Fruit fly (Drosophila melanogaster) whole organism, embryonic: ENCODE measurements around the gene Rpn1.

Source experiments
- Atf3 ChIP-seq: fragments of 200-800 bp; sonication (Bioruptor generic); optimal IDR thresholded peaks from 3 replicates; lab custom pipeline; 2016; ENCODE audit warnings: missing biosample characterization, missing genetic modification characterization
- B-H1 ChIP-seq: fragments of 200-800 bp; sonication (Bioruptor generic); IDR thresholded peaks from 3 replicates; pipeline ENCODE4 v1.3.6; 2022; ENCODE audit warnings: missing biosample characterization, missing genetic modification characterization
- CG10654 ChIP-seq: fragments of 200-800 bp; sonication (Bioruptor generic); optimal IDR thresholded peaks from 2 replicates; lab custom pipeline; 2016; ENCODE audit warnings: missing biosample characterization, missing genetic modification characterization
- CG11456 ChIP-seq: fragments of 200-800 bp; sonication (Bioruptor generic); IDR thresholded peaks from 3 replicates; pipeline ENCODE4 v1.3.6; 2022; ENCODE audit warnings: missing biosample characterization, missing genetic modification characterization
- CG12299 ChIP-seq: fragments of 200-800 bp; sonication (Bioruptor generic); optimal IDR thresholded peaks from 2 replicates; lab custom pipeline; 2018; ENCODE audit warnings: missing biosample characterization, mild to moderate bottlenecking, missing genetic modification characterization
- CG12391 ChIP-seq: fragments of 200-800 bp; sonication (Bioruptor generic); optimal IDR thresholded peaks from 3 replicates; lab custom pipeline; 2018; ENCODE audit warnings: missing biosample characterization, mild to moderate bottlenecking, missing genetic modification characterization, moderate library complexity
- CG12744 ChIP-seq: fragments of 200-800 bp; sonication (Bioruptor generic); optimal IDR thresholded peaks from 2 replicates; lab custom pipeline; 2016; ENCODE audit warnings: missing biosample characterization, missing genetic modification characterization
- CG13287 ChIP-seq: fragments of 200-800 bp; sonication (Bioruptor generic); IDR thresholded peaks from 2 replicates; pipeline ENCODE4 v1.3.6; 2022; ENCODE audit warnings: missing biosample characterization, missing genetic modification characterization; ENCODE audit not compliant: partially characterized antibody
- CG14667 ChIP-seq: fragments of 200-800 bp; sonication (Bioruptor generic); IDR thresholded peaks from 2 replicates; pipeline ENCODE4 v1.3.6; 2022; ENCODE audit warnings: missing biosample characterization, missing genetic modification characterization
- CG14710 ChIP-seq: fragments of 200-800 bp; sonication (Bioruptor generic); optimal IDR thresholded peaks from 3 replicates; lab custom pipeline; 2019; ENCODE audit warnings: missing biosample characterization, mild to moderate bottlenecking, missing genetic modification characterization, moderate library complexity
- CG14860 ChIP-seq: fragments of 200-800 bp; sonication (Bioruptor generic); IDR thresholded peaks from 3 replicates; pipeline ENCODE4 v1.3.6; 2022; ENCODE audit warnings: missing biosample characterization, missing genetic modification characterization; ENCODE audit not compliant: partially characterized antibody
- CG16779 ChIP-seq: fragments of 200-800 bp; sonication (Bioruptor generic); IDR thresholded peaks from 2 replicates; pipeline ENCODE4 v1.3.6; 2022; ENCODE audit warnings: missing biosample characterization, missing genetic modification characterization
- CG17612 ChIP-seq: fragments of 200-800 bp; sonication (Bioruptor generic); IDR thresholded peaks from 2 replicates; pipeline ENCODE4 v1.3.6; 2022; ENCODE audit warnings: missing biosample characterization, missing genetic modification characterization
- CG2120 ChIP-seq: fragments of 200-800 bp; sonication (Bioruptor generic); optimal IDR thresholded peaks from 3 replicates; lab custom pipeline; 2016; ENCODE audit warnings: missing biosample characterization, missing genetic modification characterization
- CG3838 ChIP-seq: fragments of 200-800 bp; sonication (Bioruptor generic); optimal IDR thresholded peaks from 3 replicates; lab custom pipeline; 2016; ENCODE audit warnings: missing biosample characterization, missing genetic modification characterization
- CG42726 ChIP-seq: fragments of 200-800 bp; sonication (Bioruptor generic); IDR thresholded peaks from 2 replicates; pipeline ENCODE4 v1.3.6; 2022; ENCODE audit warnings: missing biosample characterization, missing genetic modification characterization; ENCODE audit not compliant: partially characterized antibody
- CG4404 ChIP-seq: fragments of 200-800 bp; sonication (Bioruptor generic); IDR thresholded peaks from 2 replicates; pipeline ENCODE4 v1.3.6; 2022; ENCODE audit warnings: missing biosample characterization, missing genetic modification characterization
- CG4854 ChIP-seq: fragments of 200-800 bp; sonication (Bioruptor generic); optimal IDR thresholded peaks from 2 replicates; lab custom pipeline; 2016; ENCODE audit warnings: missing biosample characterization, missing genetic modification characterization, inconsistent platforms
- CG9215 ChIP-seq: fragments of 200-800 bp; sonication (Bioruptor generic); IDR thresholded peaks from 2 replicates; pipeline ENCODE4 v1.3.6; 2022; ENCODE audit warnings: missing biosample characterization, missing genetic modification characterization
- CG9437 ChIP-seq: fragments of 200-800 bp; sonication (Bioruptor generic); optimal IDR thresholded peaks from 2 replicates; lab custom pipeline; 2018; ENCODE audit warnings: missing biosample characterization, mild to moderate bottlenecking, missing genetic modification characterization
- Chrac-16 ChIP-seq: fragments of 200-800 bp; sonication (Bioruptor generic); optimal IDR thresholded peaks from 3 replicates; lab custom pipeline; 2016; ENCODE audit warnings: missing biosample characterization, missing genetic modification characterization
- D19A ChIP-seq: fragments of 200-800 bp; optimal IDR thresholded peaks from 3 replicates; lab custom pipeline; 2019; ENCODE audit warnings: missing biosample characterization, mild to moderate bottlenecking, missing genetic modification characterization, moderate library complexity
- Dek ChIP-seq: fragments of 200-800 bp; sonication (Bioruptor generic); optimal IDR thresholded peaks from 3 replicates; lab custom pipeline; 2019; ENCODE audit warnings: missing biosample characterization, mild to moderate bottlenecking, missing genetic modification characterization, moderate library complexity
- Dip2 ChIP-seq: fragments of 200-800 bp; sonication (Bioruptor generic); IDR thresholded peaks from 2 replicates; pipeline ENCODE4 v1.3.6; 2022; ENCODE audit warnings: missing biosample characterization, missing genetic modification characterization
- Hand ChIP-seq: fragments of 200-800 bp; sonication (Bioruptor generic); optimal IDR thresholded peaks from 2 replicates; lab custom pipeline; 2017; ENCODE audit warnings: mild to moderate bottlenecking, missing biosample characterization, missing genetic modification reagents, missing genetic modification characterization
- HmgZ ChIP-seq: fragments of 200-800 bp; sonication (Bioruptor generic); optimal IDR thresholded peaks from 2 replicates; lab custom pipeline; 2018; ENCODE audit warnings: missing biosample characterization, mild to moderate bottlenecking, missing genetic modification characterization
- Hr51 ChIP-seq, 2 experiments: fragments of 200-800 bp; sonication (Bioruptor generic); optimal IDR thresholded peaks; 2 replicates in 1 of 2; 3 replicates in 1 of 2; lab custom pipeline; 2016 to 2018; ENCODE audit warnings: missing biosample characterization in 2 of 2, missing genetic modification characterization in 2 of 2, mild to moderate bottlenecking in 1 of 2, moderate library complexity in 1 of 2
- Hsf ChIP-seq: fragments of 200-800 bp; sonication (Bioruptor generic); optimal IDR thresholded peaks from 3 replicates; lab custom pipeline; 2016; ENCODE audit warnings: missing biosample characterization, missing genetic modification characterization
- Meics ChIP-seq: fragments of 200-800 bp; sonication (Bioruptor generic); optimal IDR thresholded peaks from 2 replicates; lab custom pipeline; 2017; ENCODE audit warnings: missing biosample characterization, mild to moderate bottlenecking, missing genetic modification characterization
- NFAT ChIP-seq: fragments of 200-800 bp; sonication (Bioruptor generic); IDR thresholded peaks from 2 replicates; pipeline ENCODE4 v1.3.6; 2022; ENCODE audit warnings: missing biosample characterization, missing genetic modification characterization
- NK7.1 ChIP-seq: fragments of 200-800 bp; sonication (Bioruptor generic); optimal IDR thresholded peaks from 3 replicates; lab custom pipeline; 2016; ENCODE audit warnings: missing biosample characterization, missing genetic modification characterization
- Nf-YA ChIP-seq: fragments of 200-800 bp; sonication (Bioruptor generic); IDR thresholded peaks from 2 replicates; pipeline ENCODE4 v1.3.6; 2022; ENCODE audit warnings: missing biosample characterization, missing genetic modification characterization
- Side ChIP-seq: fragments of 200-800 bp; sonication (Bioruptor generic); optimal IDR thresholded peaks from 2 replicates; lab custom pipeline; 2016; ENCODE audit warnings: missing biosample characterization, missing genetic modification characterization
- Sox102F ChIP-seq: fragments of 200-800 bp; sonication (Bioruptor generic); optimal IDR thresholded peaks from 2 replicates; lab custom pipeline; 2018; ENCODE audit warnings: missing biosample characterization, mild to moderate bottlenecking, missing genetic modification characterization, moderate library complexity
- br ChIP-seq: fragments of >200 bp; optimal IDR thresholded peaks from 2 replicates; lab custom pipeline; 2017
- dimm ChIP-seq: fragments of 200-800 bp; sonication (Bioruptor generic); IDR thresholded peaks from 2 replicates; pipeline ENCODE4 v1.3.6; 2022; ENCODE audit warnings: missing biosample characterization, missing genetic modification characterization
- ham ChIP-seq: fragments of 200-800 bp; sonication (Bioruptor generic); IDR thresholded peaks from 2 replicates; pipeline ENCODE4 v1.3.6; 2022; ENCODE audit warnings: missing biosample characterization, missing genetic modification characterization
- hb ChIP-seq: fragments of 200-800 bp; sonication (Bioruptor generic); IDR thresholded peaks from 3 replicates; pipeline ENCODE4 v1.3.6; 2022; ENCODE audit warnings: missing biosample characterization, missing genetic modification characterization; ENCODE audit not compliant: partially characterized antibody
- hbn ChIP-seq: fragments of 200-800 bp; sonication (Bioruptor generic); IDR thresholded peaks from 2 replicates; pipeline ENCODE4 v1.3.6; 2022; ENCODE audit warnings: missing biosample characterization, missing genetic modification characterization; ENCODE audit not compliant: partially characterized antibody
- lmd ChIP-seq: fragments of 200-800 bp; sonication (Bioruptor generic); IDR thresholded peaks from 2 replicates; pipeline ENCODE4 v1.3.6; 2022; ENCODE audit warnings: missing biosample characterization, missing genetic modification characterization
- lola ChIP-seq, 3 experiments: fragments of >200 bp in 2 of 3; fragments of 200-800 bp in 1 of 3; sonication (Bioruptor generic) in 1 of 3; optimal IDR thresholded peaks; 2 replicates each; lab custom pipeline; 2017 to 2019; ENCODE audit warnings: missing biosample characterization in 3 of 3, missing genetic modification characterization in 3 of 3, mild to moderate bottlenecking in 1 of 3, moderate library complexity in 1 of 3
- nau ChIP-seq: fragments of 200-800 bp; sonication (Bioruptor generic); optimal IDR thresholded peaks from 3 replicates; lab custom pipeline; 2017; ENCODE audit warnings: missing biosample characterization, mild to moderate bottlenecking, missing genetic modification characterization, missing genetic modification reagents
- phol ChIP-seq: fragments of 200-800 bp; sonication (Bioruptor generic); optimal IDR thresholded peaks from 3 replicates; lab custom pipeline; 2018; ENCODE audit warnings: missing biosample characterization, mild to moderate bottlenecking, missing genetic modification characterization, moderate library complexity
- psq ChIP-seq: fragments of 200-800 bp; sonication (Bioruptor generic); optimal IDR thresholded peaks from 2 replicates; lab custom pipeline; 2017; ENCODE audit warnings: missing biosample characterization, missing genetic modification characterization
- pzg ChIP-seq: fragments of 200-800 bp; sonication (Bioruptor generic); optimal IDR thresholded peaks from 3 replicates; lab custom pipeline; 2018; ENCODE audit warnings: missing biosample characterization, mild to moderate bottlenecking, missing genetic modification characterization, moderate library complexity
- usp ChIP-seq: fragments of >200 bp; optimal IDR thresholded peaks from 2 replicates; lab custom pipeline; 2017; ENCODE audit warnings: missing biosample characterization, missing genetic modification characterization
- vnd ChIP-seq: fragments of 200-800 bp; sonication (Bioruptor generic); IDR thresholded peaks from 3 replicates; pipeline ENCODE4 v1.3.6; 2022; ENCODE audit warnings: missing biosample characterization, missing genetic modification characterization; ENCODE audit not compliant: partially characterized antibody
- zen ChIP-seq: fragments of 200-800 bp; sonication (Bioruptor generic); optimal IDR thresholded peaks from 3 replicates; lab custom pipeline; 2018; ENCODE audit warnings: missing biosample characterization, mild to moderate bottlenecking, missing genetic modification characterization, moderate library complexity

Rpn1 gene

DNA sequence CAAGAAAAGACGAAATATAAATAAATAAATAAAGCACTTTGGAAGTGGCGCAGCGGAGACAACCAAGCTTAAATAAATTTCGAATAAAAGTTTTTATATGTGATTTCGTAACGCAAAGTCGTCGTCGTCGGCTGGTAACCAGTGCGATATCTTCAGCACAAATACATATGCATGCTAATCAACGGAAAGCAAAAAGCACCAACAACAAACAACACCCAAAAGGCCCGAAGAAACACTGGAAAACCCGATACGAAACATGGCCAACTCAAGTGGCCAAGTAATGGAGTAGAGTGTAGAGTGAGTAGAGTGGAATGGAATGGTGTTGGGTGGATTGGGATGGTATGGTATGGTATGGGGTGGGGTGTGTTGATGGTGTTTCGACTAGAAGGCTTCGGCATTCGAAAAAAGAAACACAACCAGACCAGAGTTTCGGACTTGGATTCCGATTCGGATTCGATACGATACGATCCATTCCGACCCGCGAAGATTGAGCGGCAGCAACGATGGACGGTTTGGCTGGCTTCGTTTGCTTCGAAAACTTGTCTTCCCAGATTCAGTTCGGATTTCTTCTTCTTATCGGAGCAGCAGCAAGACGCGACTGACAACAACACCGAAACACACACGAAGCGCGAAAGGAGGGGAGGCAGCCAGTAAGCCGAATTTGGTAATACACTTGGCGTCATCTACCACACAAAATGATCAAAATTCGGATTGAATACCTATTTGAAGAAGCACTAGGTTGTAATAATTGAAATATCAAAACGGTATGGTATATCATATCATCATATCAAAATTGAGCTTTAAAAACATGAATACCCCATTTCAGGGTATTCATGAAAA lies 12.1 kb upstream of the Rpn1 start (continued):
- no peak; the same call in 1 of the 2 replicates for TF ChIP-seq dimm
- peak; percentile 92 for TF ChIP-seq NFAT (GFP tag; lab: Robert Waterston, UW)
- TF ChIP-seq Chrac-16 (GFP tag; lab: Kevin White, UChicago) = peak; percentile 93
- peak; percentile 70; the same call in 1 of the 2 replicates for TF ChIP-seq CG4404 (GFP tag; lab: Robert Waterston, UW)
- TF ChIP-seq B-H1 (GFP tag; lab: Robert Waterston, UW) = peak; percentile 88; the same call in 2 of the 3 replicates
- peak; percentile 90 for TF ChIP-seq CG3838
- peak; percentile 79 for TF ChIP-seq Hand (GFP tag; lab: Kevin White, UChicago)
- peak; percentile 54 for TF ChIP-seq nau (GFP tag; lab: Kevin White, UChicago)
- TF ChIP-seq pzg (GFP tag; lab: Kevin White, UChicago) = peak; percentile 22
- TF ChIP-seq hb (GFP tag; lab: Robert Waterston, UW) = no peak
- peak; percentile 67 for TF ChIP-seq Nf-YA (GFP tag; lab: Robert Waterston, UW)
- peak; percentile 96 for TF ChIP-seq Sox102F (GFP tag; lab: Kevin White, UChicago)
- no peak; the same call in 1 of the 2 replicates for TF ChIP-seq CG13287 (GFP tag; lab: Robert Waterston, UW)
- peak; percentile 79 for TF ChIP-seq CG4854 (GFP tag; lab: Kevin White, UChicago)
- TF ChIP-seq CG10654 (GFP tag; lab: Kevin White, UChicago) = peak; percentile 94
- TF ChIP-seq ham = peak; percentile 91; the same call in 1 of the 2 replicates
- TF ChIP-seq CG14860 = no peak
- TF ChIP-seq Dip2 (GFP tag; lab: Robert Waterston, UW) = no peak
- peak; percentile 93 for TF ChIP-seq CG12391 (tag; lab: Kevin White, UChicago)
- TF ChIP-seq Atf3 (GFP tag; lab: Kevin White, UChicago) = peak; percentile 88
- peak; percentile 67 for TF ChIP-seq CG14710 (tag; lab: Kevin White, UChicago)
- no peak for TF ChIP-seq CG42726 (GFP tag; lab: Robert Waterston, UW)
- peak; percentile 84 for TF ChIP-seq psq (GFP tag; lab: Kevin White, UChicago)
- peak in 1 of 3 experiments; percentile 83 for TF ChIP-seq lola (GFP tag; optimal IDR thresholded peaks at IDR 0.05; lab: Kevin White, UChicago)
- TF ChIP-seq Hr51 (GFP tag; optimal IDR thresholded peaks at IDR 0.05; lab: Kevin White, UChicago) = peak; percentile 96
- TF ChIP-seq NK7.1 = peak; percentile 92
- TF ChIP-seq CG17612 = peak; percentile 88
- peak; percentile 92; the same call in 1 of the 2 replicates for TF ChIP-seq CG14667 (GFP tag; lab: Robert Waterston, UW)
- peak; percentile 90 for TF ChIP-seq phol (tag; lab: Kevin White, UChicago)
- 0 out of 3 replicates have a peak, but pooled peaks have one; percentile 38 for TF ChIP-seq vnd
- peak; percentile 82 for TF ChIP-seq CG9215 (GFP tag; lab: Robert Waterston, UW)
- TF ChIP-seq CG16779 (GFP tag; lab: Robert Waterston, UW) = peak; percentile 94
- peak; percentile 88 for TF ChIP-seq CG9437
- TF ChIP-seq CG2120 (GFP tag; lab: Kevin White, UChicago) = peak; percentile 98
- TF ChIP-seq HmgZ (tag; lab: Kevin White, UChicago) = peak; percentile 95
- TF ChIP-seq D19A (tag; lab: Kevin White, UChicago) = peak; percentile 89
- peak; percentile 96 for TF ChIP-seq Hsf (GFP tag; lab: Kevin White, UChicago)
- no peak for TF ChIP-seq hbn
- TF ChIP-seq zen (tag; lab: Kevin White, UChicago) = peak; percentile 77
- peak; percentile 87 for TF ChIP-seq CG12299 (tag; lab: Kevin White, UChicago)
- TF ChIP-seq CG11456 = peak; percentile 95
- TF ChIP-seq CG12744 (GFP tag; lab: Kevin White, UChicago) = peak; percentile 92
- peak; percentile 97 for TF ChIP-seq Side
- TF ChIP-seq Dek (tag; lab: Kevin White, UChicago) = peak; percentile 95
- TF ChIP-seq br (lab: Kevin White, UChicago) = no peak
- TF ChIP-seq usp (GFP tag; lab: Kevin White, UChicago) = no peak
- peak; percentile 92 for TF ChIP-seq Meics (GFP tag; lab: Kevin White, UChicago)
- peak; percentile 97 for TF ChIP-seq lmd (GFP tag; lab: Robert Waterston, UW)
